Worm (Caenorhabditis elegans): ENCODE results near the gene F46C5.1.

ce11 chrII:8770675-8771074 lies 50.3 kb downstream of the F46C5.1 start, which contains the start of gene let-19:
- TF ChIP-seq pha-4 (tag; optimal IDR thresholded peaks at IDR 0.05) (no peak), ztf-26 (tag; optimal IDR thresholded peaks at IDR 0.05) (no peak), lag-1 (GFP tag; IDR thresholded peaks at IDR 0.05) (no peak), hlh-12 (tag; optimal IDR thresholded peaks at IDR 0.05) (no peak), lin-40 (tag; optimal IDR thresholded peaks at IDR 0.05) (no peak), mxl-1 (tag; optimal IDR thresholded peaks at IDR 0.05) (no peak), sea-2 (GFP tag; IDR thresholded peaks at IDR 0.05) (no peak), snpc-4 (GFP tag; optimal IDR thresholded peaks at IDR 0.05) (no peak), snpc-4 (tag; optimal IDR thresholded peaks at IDR 0.05) (no peak), Y53G8AR.9 (GFP tag; conservative IDR thresholded peaks at IDR 0.05) (no peak)

Data from whole organism, young adult.